Worm (Caenorhabditis elegans): ENCODE data around the gene Y73F8A.20.

Y73F8A.20 gene

ce11 chrIV:15378160-15378559 lies at the start of gene Y73F8A.20:
Gene Y73F8A.20 (plus strand): TSS chrIV:15378460.
- TF ChIP-seq ceh-36 (tag; optimal IDR thresholded peaks at IDR 0.05) (no peak), scrt-1 (GFP tag; IDR thresholded peaks at IDR 0.05) (no peak), aly-1 (tag; optimal IDR thresholded peaks at IDR 0.05) (no peak), F13C5.2 (tag; optimal IDR thresholded peaks at IDR 0.05) (no peak), hmbx-1 (tag; optimal IDR thresholded peaks at IDR 0.05) (no peak), sea-1 (GFP tag; conservative IDR thresholded peaks at IDR 0.05) (no peak), B0310.2 (tag; optimal IDR thresholded peaks at IDR 0.05) (no peak), hnd-1 (tag; optimal IDR thresholded peaks at IDR 0.05) (no peak), ama-1 (optimal IDR thresholded peaks at IDR 0.05) (no peak), tra-4 (tag; optimal IDR thresholded peaks at IDR 0.05) (no peak)

- TF ChIP-seq hmg-4 (GFP tag; optimal IDR thresholded peaks at IDR 0.05) (no peak), pes-1 (GFP tag; IDR thresholded peaks at IDR 0.05) (no peak), hmbx-1 (tag; optimal IDR thresholded peaks at IDR 0.05) (no peak), aly-1 (tag; optimal IDR thresholded peaks at IDR 0.05) (no peak), B0310.2 (tag; optimal IDR thresholded peaks at IDR 0.05) (no peak), ets-7 (tag; optimal IDR thresholded peaks at IDR 0.05) (no peak), scrt-1 (GFP tag; IDR thresholded peaks at IDR 0.05) (no peak), tbx-37 (GFP tag; conservative IDR thresholded peaks at IDR 0.05) (no peak), tra-4 (tag; optimal IDR thresholded peaks at IDR 0.05) (no peak)
These were observed 41.5 kb upstream of the Y73F8A.20 start, which contains the start of gene irld-59 for ce11 chrIV:15336778-15337177. Gene irld-59 (plus strand): TSS chrIV:15337078.

- TF ChIP-seq tbx-11 (GFP tag; IDR thresholded peaks at IDR 0.05) (no peak), F13C5.2 (tag; optimal IDR thresholded peaks at IDR 0.05) (no peak), ceh-36 (tag; optimal IDR thresholded peaks at IDR 0.05) (no peak), ets-7 (tag; optimal IDR thresholded peaks at IDR 0.05) (no peak), tbx-37 (GFP tag; conservative IDR thresholded peaks at IDR 0.05) (no peak)
These were observed 17.0 kb upstream of the Y73F8A.20 start, which contains the start of gene cpna-4 for ce11 chrIV:15361244-15361643. Gene cpna-4 (plus strand): TSS chrIV:15361544.

ce11 chrIV:15361884-15362283 lies 16.4 kb upstream of the Y73F8A.20 start:
- TF ChIP-seq ets-7 (tag; optimal IDR thresholded peaks at IDR 0.05), result no peak
- no peak for TF ChIP-seq B0310.2 (tag; optimal IDR thresholded peaks at IDR 0.05)
- TF ChIP-seq ama-1 (optimal IDR thresholded peaks at IDR 0.05), result no peak
- TF ChIP-seq hmbx-1 (tag; optimal IDR thresholded peaks at IDR 0.05), result no peak
- no peak for TF ChIP-seq pes-1 (GFP tag; IDR thresholded peaks at IDR 0.05)
- no peak for TF ChIP-seq tbx-37 (GFP tag; conservative IDR thresholded peaks at IDR 0.05)
- no peak for TF ChIP-seq ceh-13 (GFP tag; optimal IDR thresholded peaks at IDR 0.05)
- TF ChIP-seq scrt-1 (GFP tag; IDR thresholded peaks at IDR 0.05), result no peak
- TF ChIP-seq hnd-1 (tag; optimal IDR thresholded peaks at IDR 0.05), result no peak
- no peak for TF ChIP-seq aly-1 (tag; optimal IDR thresholded peaks at IDR 0.05)
- no peak for TF ChIP-seq tra-4 (tag; optimal IDR thresholded peaks at IDR 0.05)

ce11 chrIV:15377473-15377872 lies 787 bp upstream of the Y73F8A.20 start:
- TF ChIP-seq hnd-1 (tag; optimal IDR thresholded peaks at IDR 0.05) (no peak), hmg-4 (GFP tag; optimal IDR thresholded peaks at IDR 0.05) (no peak), ama-1 (optimal IDR thresholded peaks at IDR 0.05) (no peak), hmbx-1 (tag; optimal IDR thresholded peaks at IDR 0.05) (no peak), scrt-1 (GFP tag; IDR thresholded peaks at IDR 0.05) (no peak), F13C5.2 (tag; optimal IDR thresholded peaks at IDR 0.05) (no peak), ceh-13 (GFP tag; optimal IDR thresholded peaks at IDR 0.05) (no peak), aly-1 (tag; optimal IDR thresholded peaks at IDR 0.05) (no peak), pes-1 (GFP tag; IDR thresholded peaks at IDR 0.05) (no peak), sea-1 (GFP tag; conservative IDR thresholded peaks at IDR 0.05) (no peak)

- no peak for TF ChIP-seq tbx-11 (GFP tag; IDR thresholded peaks at IDR 0.05)
- TF ChIP-seq pes-1 (GFP tag; IDR thresholded peaks at IDR 0.05), result no peak
- TF ChIP-seq aly-1 (tag; optimal IDR thresholded peaks at IDR 0.05), result no peak
- no peak for TF ChIP-seq B0310.2 (tag; optimal IDR thresholded peaks at IDR 0.05)
- TF ChIP-seq ets-7 (tag; optimal IDR thresholded peaks at IDR 0.05), result no peak
- TF ChIP-seq tbx-37 (GFP tag; conservative IDR thresholded peaks at IDR 0.05), result no peak
- TF ChIP-seq scrt-1 (GFP tag; IDR thresholded peaks at IDR 0.05), result no peak
- no peak for TF ChIP-seq hmg-4 (GFP tag; optimal IDR thresholded peaks at IDR 0.05)
- TF ChIP-seq flt-1 (GFP tag; IDR thresholded peaks at IDR 0.05), result no peak
- no peak for TF ChIP-seq tra-4 (tag; optimal IDR thresholded peaks at IDR 0.05)
- TF ChIP-seq ama-1 (optimal IDR thresholded peaks at IDR 0.05), result no peak
- TF ChIP-seq hnd-1 (tag; optimal IDR thresholded peaks at IDR 0.05), result no peak
These were observed 3.6 kb downstream of the Y73F8A.20 start for ce11 chrIV:15381826-15382225.

- TF ChIP-seq ceh-36 (tag; optimal IDR thresholded peaks at IDR 0.05) (no peak), hmg-4 (GFP tag; optimal IDR thresholded peaks at IDR 0.05) (no peak), flt-1 (GFP tag; IDR thresholded peaks at IDR 0.05) (no peak), aly-1 (tag; optimal IDR thresholded peaks at IDR 0.05) (no peak), sea-1 (GFP tag; conservative IDR thresholded peaks at IDR 0.05) (no peak), ets-7 (tag; optimal IDR thresholded peaks at IDR 0.05) (no peak), ama-1 (optimal IDR thresholded peaks at IDR 0.05) (no peak), tra-4 (tag; optimal IDR thresholded peaks at IDR 0.05) (no peak), F13C5.2 (tag; optimal IDR thresholded peaks at IDR 0.05) (no peak), scrt-1 (GFP tag; IDR thresholded peaks at IDR 0.05) (no peak)
These were observed 4.3 kb downstream of the Y73F8A.20 start for ce11 chrIV:15382539-15382938.

ce11 chrIV:15385181-15385580 lies 6.9 kb downstream of the Y73F8A.20 start:
- no peak for TF ChIP-seq hmbx-1 (tag; optimal IDR thresholded peaks at IDR 0.05)
- no peak for TF ChIP-seq ama-1 (optimal IDR thresholded peaks at IDR 0.05)
- no peak for TF ChIP-seq hmg-4 (GFP tag; optimal IDR thresholded peaks at IDR 0.05)
- TF ChIP-seq tbx-37 (GFP tag; conservative IDR thresholded peaks at IDR 0.05), result no peak
- no peak for TF ChIP-seq sea-1 (GFP tag; conservative IDR thresholded peaks at IDR 0.05)
- no peak for TF ChIP-seq hnd-1 (tag; optimal IDR thresholded peaks at IDR 0.05)
- no peak for TF ChIP-seq scrt-1 (GFP tag; IDR thresholded peaks at IDR 0.05)
